Worm (Caenorhabditis elegans) whole organism, young adult: Measurements from ENCODE around the gene col-148.

Experiments used
- C06A6.2 ChIP-seq: fragments of 200-800 bp; sonication (Bioruptor generic); conservative IDR thresholded peaks from 2 replicates; pipeline ENCODE4 v1.3.6; 2022; ENCODE audit warnings: missing genetic modification characterization, missing compliant biosample characterization
- D2030.7 ChIP-seq: fragments of 200-800 bp; sonication (Bioruptor generic); IDR thresholded peaks from 2 replicates; pipeline ENCODE4 v1.3.6; 2022; ENCODE audit warnings: missing genetic modification reagents, missing genetic modification characterization, missing compliant biosample characterization
- F33H1.4 ChIP-seq: fragments of 200-800 bp; sonication (Bioruptor generic); IDR thresholded peaks from 2 replicates; pipeline ENCODE4 v1.3.6; 2022; ENCODE audit warnings: missing genetic modification reagents, missing genetic modification characterization, missing compliant biosample characterization
- F49E8.2 ChIP-seq: sonication (generic microtip); optimal IDR thresholded peaks from 3 replicates; lab custom pipeline; 2017; ENCODE audit warnings: missing genetic modification characterization, mild to moderate bottlenecking, missing compliant biosample characterization, antibody characterized with exemption, moderate library complexity; ENCODE audit not compliant: insufficient read depth
- F52B5.7 ChIP-seq: sonication (generic microtip); optimal IDR thresholded peaks from 2 replicates; lab custom pipeline; 2016; ENCODE audit warnings: mild to moderate bottlenecking, missing genetic modification characterization, missing compliant biosample characterization
- K12H6.12 ChIP-seq: fragments of 200-800 bp; sonication (Bioruptor generic); optimal IDR thresholded peaks from 2 replicates; lab custom pipeline; 2018; ENCODE audit warnings: mild to moderate bottlenecking, missing genetic modification characterization, missing compliant biosample characterization
- T26A5.8 ChIP-seq: sonication (generic microtip); optimal IDR thresholded peaks from 2 replicates; lab custom pipeline; 2016; ENCODE audit warnings: missing genetic modification characterization, missing compliant biosample characterization
- Y53F4B.3 ChIP-seq: fragments of 200-800 bp; sonication (Bioruptor generic); IDR thresholded peaks from 2 replicates; pipeline ENCODE4 v1.3.6; 2022; ENCODE audit warnings: missing genetic modification reagents, missing genetic modification characterization, missing compliant biosample characterization
- Y56A3A.18 ChIP-seq: fragments of 200-800 bp; sonication (Bioruptor generic); IDR thresholded peaks from 2 replicates; pipeline ENCODE4 v1.3.6; 2022; ENCODE audit warnings: missing genetic modification reagents, missing genetic modification characterization, missing compliant biosample characterization
- Y67H2A.10 ChIP-seq: fragments of 200-800 bp; sonication (Bioruptor generic); conservative IDR thresholded peaks from 2 replicates; pipeline ENCODE4 v1.3.6; 2022; ENCODE audit warnings: missing genetic modification reagents, missing genetic modification characterization, missing compliant biosample characterization
- ZK185.1 ChIP-seq: sonication (generic microtip); optimal IDR thresholded peaks from 2 replicates; lab custom pipeline; 2016; ENCODE audit warnings: mild to moderate bottlenecking, missing genetic modification characterization, missing compliant biosample characterization; ENCODE audit not compliant: poor library complexity, severe bottlenecking
- akir-1 ChIP-seq: fragments of 200-800 bp; sonication (Bioruptor generic); optimal IDR thresholded peaks from 2 replicates; lab custom pipeline; 2018; ENCODE audit warnings: mild to moderate bottlenecking, missing genetic modification characterization, moderate library complexity, missing compliant biosample characterization
- aptf-3 ChIP-seq: fragments of 200-800 bp; sonication (Bioruptor generic); IDR thresholded peaks from 2 replicates; pipeline ENCODE4 v1.3.6; 2022; ENCODE audit warnings: missing genetic modification characterization, missing compliant biosample characterization
- atf-7 ChIP-seq: sonication (generic microtip); optimal IDR thresholded peaks from 2 replicates; lab custom pipeline; 2017; ENCODE audit warnings: mild to moderate bottlenecking, missing genetic modification characterization, missing compliant biosample characterization
- attf-3 ChIP-seq: fragments of 200-800 bp; sonication (Bioruptor generic); conservative IDR thresholded peaks from 2 replicates; pipeline ENCODE4 v1.3.6; 2022; ENCODE audit warnings: missing genetic modification reagents, missing genetic modification characterization, missing compliant biosample characterization
- bed-2 ChIP-seq: fragments of 200-800 bp; sonication (Bioruptor generic); IDR thresholded peaks from 2 replicates; pipeline ENCODE4 v1.3.6; 2022; ENCODE audit warnings: missing genetic modification reagents, missing genetic modification characterization, missing compliant biosample characterization
- ccch-3 ChIP-seq: fragments of 200-800 bp; sonication (Bioruptor generic); optimal IDR thresholded peaks from 2 replicates; lab custom pipeline; 2018; ENCODE audit warnings: mild to moderate bottlenecking, missing genetic modification characterization, missing compliant biosample characterization
- cebp-1 ChIP-seq, 2 experiments: fragments of 200-800 bp in 1 of 2; sonication (Bioruptor generic) in 1 of 2; sonication (generic microtip) in 1 of 2; IDR thresholded peaks in 1 of 2; optimal IDR thresholded peaks in 1 of 2; 2 replicates each; pipeline versions ENCODE4 v1.3.6 to Lab custom; 2017 to 2022; ENCODE audit warnings: missing compliant biosample characterization in 2 of 2, missing genetic modification characterization in 2 of 2, mild to moderate bottlenecking in 1 of 2, missing genetic modification reagents in 1 of 2, moderate library complexity in 1 of 2
- ceh-58 ChIP-seq: fragments of 200-800 bp; sonication (Bioruptor generic); IDR thresholded peaks from 2 replicates; pipeline ENCODE4 v1.3.6; 2022; ENCODE audit warnings: missing genetic modification characterization, missing compliant biosample characterization
- dpl-1 ChIP-seq: fragments of 150-350 bp; optimal IDR thresholded peaks from 2 replicates; lab custom pipeline; 2014; ENCODE audit warnings: missing biosample characterization, missing genetic modification reagents, missing genetic modification characterization
- efl-1 ChIP-seq: fragments of 150-350 bp; optimal IDR thresholded peaks from 2 replicates; lab custom pipeline; 2014; ENCODE audit warnings: missing biosample characterization, missing genetic modification reagents, missing genetic modification characterization
- egl-18 ChIP-seq: fragments of 200-800 bp; sonication (Bioruptor generic); IDR thresholded peaks from 2 replicates; pipeline ENCODE4 v1.3.6; 2022; ENCODE audit warnings: missing genetic modification reagents, missing genetic modification characterization, missing compliant biosample characterization
- ekl-4 ChIP-seq: fragments of 200-800 bp; sonication (Bioruptor generic); IDR thresholded peaks from 2 replicates; pipeline ENCODE4 v1.3.6; 2022; ENCODE audit warnings: missing genetic modification reagents, missing genetic modification characterization, missing compliant biosample characterization
- gei-17 ChIP-seq: fragments of 200-800 bp; sonication (Bioruptor generic); optimal IDR thresholded peaks from 2 replicates; lab custom pipeline; 2018; ENCODE audit warnings: mild to moderate bottlenecking, missing genetic modification characterization, missing compliant biosample characterization
- hsf-1 ChIP-seq: fragments of 200-800 bp; sonication (Bioruptor generic); IDR thresholded peaks from 2 replicates; pipeline ENCODE4 v1.3.6; 2022; ENCODE audit warnings: missing genetic modification reagents, missing genetic modification characterization, missing compliant biosample characterization
- lin-54 ChIP-seq: fragments of 200-800 bp; sonication (Bioruptor generic); optimal IDR thresholded peaks from 2 replicates; lab custom pipeline; 2018; ENCODE audit warnings: mild to moderate bottlenecking, missing genetic modification characterization, missing compliant biosample characterization
- lsy-27 ChIP-seq: sonication (generic microtip); optimal IDR thresholded peaks from 2 replicates; lab custom pipeline; 2017; ENCODE audit warnings: missing genetic modification characterization, mild to moderate bottlenecking, missing compliant biosample characterization, antibody characterized with exemption, missing genotype, borderline replicate concordance; ENCODE audit not compliant: insufficient read depth
- mxl-1 ChIP-seq: sonication (generic microtip); optimal IDR thresholded peaks from 2 replicates; lab custom pipeline; 2016; ENCODE audit warnings: missing genetic modification characterization, missing compliant biosample characterization
- nhr-120 ChIP-seq: fragments of 200-800 bp; sonication (Bioruptor generic); IDR thresholded peaks from 2 replicates; pipeline ENCODE4 v1.3.6; 2022; ENCODE audit warnings: missing genetic modification characterization, missing compliant biosample characterization
- rcor-1 ChIP-seq: fragments of 200-800 bp; sonication (Bioruptor generic); IDR thresholded peaks from 2 replicates; pipeline ENCODE4 v1.3.6; 2022; ENCODE audit warnings: missing genetic modification reagents, missing genetic modification characterization, missing compliant biosample characterization
- rpc-1 ChIP-seq, 2 experiments: fragments of 150-350 bp in 1 of 2; sonication (generic microtip) in 1 of 2; optimal IDR thresholded peaks; 2 replicates each; lab custom pipeline; 2014 to 2018; ENCODE audit warnings: missing biosample characterization in 1 of 2, missing genetic modification characterization in 1 of 2, missing genetic modification reagents in 1 of 2, missing genotype in 1 of 2
- snpc-1.1 ChIP-seq: sonication (generic microtip); optimal IDR thresholded peaks from 2 replicates; lab custom pipeline; 2017; ENCODE audit warnings: missing genetic modification characterization, mild to moderate bottlenecking, missing compliant biosample characterization, antibody characterized with exemption, moderate library complexity, missing genotype, missing genetic modification reagents; ENCODE audit not compliant: insufficient read depth
- snpc-1.3 ChIP-seq: sonication (generic microtip); optimal IDR thresholded peaks from 2 replicates; lab custom pipeline; 2017; ENCODE audit warnings: missing genetic modification characterization, mild to moderate bottlenecking, missing compliant biosample characterization, antibody characterized with exemption, moderate library complexity, missing genotype, missing genetic modification reagents; ENCODE audit not compliant: insufficient read depth
- snpc-3.4 ChIP-seq: sonication (generic microtip); optimal IDR thresholded peaks from 2 replicates; lab custom pipeline; 2017; ENCODE audit warnings: missing genetic modification characterization, mild to moderate bottlenecking, missing compliant biosample characterization, antibody characterized with exemption, moderate library complexity, missing genotype, missing genetic modification reagents
- somi-1 ChIP-seq: fragments of 200-800 bp; sonication (Bioruptor generic); optimal IDR thresholded peaks from 2 replicates; lab custom pipeline; 2018; ENCODE audit warnings: mild to moderate bottlenecking, missing genetic modification characterization, missing compliant biosample characterization
- sptf-2 ChIP-seq: fragments of 200-800 bp; sonication (Bioruptor generic); optimal IDR thresholded peaks from 2 replicates; lab custom pipeline; 2018; ENCODE audit warnings: mild to moderate bottlenecking, missing genetic modification characterization, missing compliant biosample characterization
- tbx-9 ChIP-seq: sonication (generic microtip); optimal IDR thresholded peaks from 2 replicates; lab custom pipeline; 2016; ENCODE audit warnings: borderline replicate concordance, missing genetic modification characterization, inconsistent platforms, missing compliant biosample characterization
- zfh-2 ChIP-seq: fragments of 200-800 bp; sonication (Bioruptor generic); conservative IDR thresholded peaks from 2 replicates; pipeline ENCODE4 v1.3.6; 2022; ENCODE audit warnings: missing genetic modification reagents, missing genetic modification characterization, missing compliant biosample characterization
- zim-3 ChIP-seq: sonication (generic microtip); optimal IDR thresholded peaks from 2 replicates; lab custom pipeline; 2017; ENCODE audit warnings: mild to moderate bottlenecking, missing genetic modification characterization, moderate library complexity, missing compliant biosample characterization
- ztf-28 ChIP-seq: fragments of 200-800 bp; sonication (Bioruptor generic); IDR thresholded peaks from 2 replicates; pipeline ENCODE4 v1.3.6; 2022; ENCODE audit warnings: missing genetic modification reagents, missing genetic modification characterization, missing compliant biosample characterization
- ztf-3 ChIP-seq: fragments of 200-800 bp; sonication (Bioruptor generic); optimal IDR thresholded peaks from 2 replicates; lab custom pipeline; 2018; ENCODE audit warnings: mild to moderate bottlenecking, missing genetic modification characterization, missing compliant biosample characterization

col-148 gene

DNA sequence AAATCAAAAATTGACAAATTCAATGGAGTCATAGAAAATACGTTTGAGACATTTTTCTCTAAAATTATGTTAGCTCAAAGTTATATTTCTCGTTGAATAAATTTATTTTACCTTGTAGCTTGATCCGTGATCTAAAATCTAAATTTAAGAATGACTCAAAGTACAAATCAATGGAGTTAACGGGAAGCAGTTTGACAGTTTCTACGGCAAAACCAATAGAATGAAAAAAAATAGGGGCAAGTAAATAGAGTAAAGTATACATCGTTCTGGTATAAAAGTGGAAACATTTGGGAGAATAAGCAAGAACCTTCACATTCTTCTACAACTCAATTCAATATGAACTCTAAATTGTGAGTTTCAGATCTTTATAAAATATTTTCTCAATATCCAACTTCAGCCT is 10.6 kb upstream of the col-148 start, which contains the start of gene fipr-6:
Gene fipr-6, plus strand, starts transcription at position 301 of the 400 bp plus-strand sequence.
- TF ChIP-seq K12H6.12 (tag; lab: Kevin White, UChicago) (no peak), ekl-4 (GFP tag; lab: Robert Waterston, UW) (no peak), T26A5.8 (no peak), mxl-1 (no peak), rcor-1 (GFP tag; lab: Robert Waterston, UW) (no peak), akir-1 (GFP tag; lab: Kevin White, UChicago) (no peak), F49E8.2 (tag; lab: Kevin White, UChicago) (no peak), efl-1 (GFP tag; lab: Kevin White, UChicago) (no peak), snpc-3.4 (tag; lab: Kevin White, UChicago) (no peak)

DNA sequence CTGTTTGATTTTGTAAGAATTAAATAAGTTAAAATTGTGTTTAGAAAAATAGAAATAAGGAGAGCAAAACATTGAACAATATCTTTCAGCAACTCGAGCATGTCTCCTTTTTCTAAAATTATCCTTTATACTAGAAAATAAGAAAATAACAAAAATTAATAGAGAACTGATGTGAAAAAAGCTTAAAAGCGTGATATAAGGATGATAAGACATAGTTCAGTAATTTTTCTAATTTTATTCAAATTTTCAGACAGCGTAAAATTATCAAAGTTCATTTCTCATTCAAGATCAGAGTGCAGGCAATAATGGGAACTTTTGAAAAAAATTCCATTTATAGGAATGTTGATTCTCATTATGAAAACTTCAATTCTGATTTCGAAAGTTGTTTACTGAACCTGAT is 8.2 kb upstream of the col-148 start, which contains the start of gene str-182:
Gene str-182, minus strand, starts transcription at position 101 of the 400 bp plus-strand sequence.
- no peak for TF ChIP-seq zfh-2 (GFP tag; lab: Robert Waterston, UW)
- no peak for TF ChIP-seq ztf-3 (GFP tag; lab: Kevin White, UChicago)

DNA sequence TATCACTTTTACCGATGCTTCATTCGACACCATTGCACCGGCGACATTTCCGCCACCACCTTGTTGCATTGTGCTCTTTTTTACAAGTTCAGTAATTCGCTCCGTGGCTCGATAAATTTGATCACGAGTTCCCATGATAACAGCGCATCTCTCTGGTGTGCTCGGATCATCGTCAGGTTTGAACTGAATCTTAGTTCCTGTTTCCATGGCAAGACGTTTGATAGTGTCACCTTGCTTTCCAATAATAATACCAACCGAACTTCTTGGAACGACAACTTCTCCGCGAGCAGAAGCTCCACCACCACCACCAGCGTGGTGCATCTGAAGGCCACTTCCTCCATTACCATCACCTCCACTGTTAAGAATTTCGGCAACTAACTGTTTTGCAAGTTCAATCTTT is 4.4 kb upstream of the col-148 start:
- TF ChIP-seq dpl-1 (no peak), ztf-3 (GFP tag; lab: Kevin White, UChicago) (no peak), sptf-2 (GFP tag; lab: Kevin White, UChicago) (no peak), snpc-1.3 (no peak), egl-18 (no peak), F49E8.2 (tag; lab: Kevin White, UChicago) (no peak), F52B5.7 (tag; lab: Kevin White, UChicago) (no peak), ztf-28 (GFP tag; lab: Robert Waterston, UW) (no peak), attf-3 (GFP tag; lab: Robert Waterston, UW) (no peak), hsf-1 (no peak), lin-54 (GFP tag; lab: Kevin White, UChicago) (no peak), Y67H2A.10 (GFP tag; lab: Robert Waterston, UW) (no peak), aptf-3 (GFP tag; lab: Robert Waterston, UW) (no peak), ceh-58 (GFP tag; lab: Robert Waterston, UW) (no peak), C06A6.2 (GFP tag; lab: Robert Waterston, UW) (no peak), somi-1 (GFP tag; lab: Kevin White, UChicago) (no peak), bed-2 (no peak), Y53F4B.3 (GFP tag; lab: Robert Waterston, UW) (no peak), D2030.7 (GFP tag; lab: Robert Waterston, UW) (no peak), akir-1 (GFP tag; lab: Kevin White, UChicago) (no peak)
- TF ChIP-seq, all 124 proteins: peak for 0

DNA sequence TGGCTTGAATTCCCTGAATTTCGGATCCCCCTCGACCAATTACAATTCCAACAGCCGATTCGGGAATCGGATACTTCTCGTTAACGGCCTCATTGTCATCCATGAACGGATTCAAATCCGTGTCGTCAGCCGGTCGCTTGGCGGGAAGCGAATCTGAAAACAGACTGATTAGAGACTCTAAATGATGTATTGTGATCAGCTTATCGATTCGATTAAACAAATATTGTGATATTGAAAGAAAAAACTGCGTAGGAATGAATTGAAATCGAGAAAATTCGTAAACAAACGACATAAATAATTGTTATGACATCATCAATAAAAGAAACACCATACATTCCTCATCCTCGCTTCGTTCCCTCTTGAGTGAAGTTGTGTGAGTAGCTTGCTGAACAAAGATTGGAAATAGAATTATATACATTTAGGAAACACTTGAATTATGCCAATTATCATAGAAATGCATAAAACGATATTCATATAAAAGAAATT is 3.6 kb upstream of the col-148 start:
- TF ChIP-seq ccch-3 (GFP tag; lab: Kevin White, UChicago) (no peak), zim-3 (peak; percentile 4), nhr-120 (GFP tag; lab: Robert Waterston, UW) (no peak), ztf-3 (GFP tag; lab: Kevin White, UChicago) (no peak), cebp-1 (GFP tag; IDR thresholded peaks at IDR 0.05; lab: Robert Waterston, UW) (0 out of 2 replicates have a peak, but pooled peaks have one; percentile 12), cebp-1 (tag; optimal IDR thresholded peaks at IDR 0.05; lab: Kevin White, UChicago) (peak; percentile 57), Y56A3A.18 (GFP tag; lab: Robert Waterston, UW) (peak; percentile 59), bed-2 (no peak), atf-7 (tag; lab: Kevin White, UChicago) (peak; percentile 73), gei-17 (GFP tag; lab: Kevin White, UChicago) (no peak), lsy-27 (no peak), snpc-1.1 (no peak), F52B5.7 (tag; lab: Kevin White, UChicago) (peak; percentile 91), efl-1 (GFP tag; lab: Kevin White, UChicago) (no peak), F33H1.4 (GFP tag; lab: Robert Waterston, UW) (no peak), tbx-9 (tag; lab: Kevin White, UChicago) (no peak), rpc-1 (optimal IDR thresholded peaks at IDR 0.05; lab: Kevin White, UChicago) (no peak), rpc-1 (tag; optimal IDR thresholded peaks at IDR 0.05; lab: Kevin White, UChicago) (no peak), ZK185.1 (tag; lab: Kevin White, UChicago) (no peak), attf-3 (GFP tag; lab: Robert Waterston, UW) (no peak)
